Worm (Caenorhabditis elegans) whole organism, L1 larva: ENCODE measurements around the gene Y75B8A.34.

ENCODE experiments used
- C04F5.9 ChIP-seq: sonication (generic microtip); optimal IDR thresholded peaks from 2 replicates; lab custom pipeline; 2016; ENCODE audit warnings: missing genetic modification characterization, missing compliant biosample characterization
- C16A3.4 ChIP-seq: fragments of 150-350 bp; optimal IDR thresholded peaks from 2 replicates; lab custom pipeline; 2014; ENCODE audit warnings: missing biosample characterization, missing genetic modification characterization
- F16B12.6 ChIP-seq: fragments of 150-350 bp; optimal IDR thresholded peaks from 2 replicates; lab custom pipeline; 2014; ENCODE audit warnings: missing biosample characterization, missing genetic modification characterization
- Y116A8C.19 ChIP-seq: sonication (generic microtip); optimal IDR thresholded peaks from 2 replicates; lab custom pipeline; 2016; ENCODE audit warnings: missing compliant biosample characterization, missing genetic modification characterization, borderline replicate concordance
- aha-1 ChIP-seq: fragments of 150-350 bp; optimal IDR thresholded peaks from 2 replicates; lab custom pipeline; 2014; ENCODE audit warnings: missing biosample characterization, missing genetic modification characterization
- ama-1 ChIP-seq: fragments of 150-350 bp; optimal IDR thresholded peaks from 2 replicates; lab custom pipeline; 2014
- blmp-1 ChIP-seq: fragments of 150-350 bp; optimal IDR thresholded peaks from 2 replicates; lab custom pipeline; 2014; ENCODE audit warnings: missing biosample characterization, missing genetic modification characterization
- ceh-63 ChIP-seq: fragments of 200-800 bp; sonication (Bioruptor generic); optimal IDR thresholded peaks from 2 replicates; lab custom pipeline; 2018; ENCODE audit warnings: mild to moderate bottlenecking, missing genetic modification characterization, missing compliant biosample characterization
- ceh-8 ChIP-seq: fragments of 200-800 bp; sonication (Bioruptor generic); optimal IDR thresholded peaks from 2 replicates; lab custom pipeline; 2018; ENCODE audit warnings: mild to moderate bottlenecking, missing genetic modification characterization, moderate library complexity, missing compliant biosample characterization
- efl-1 ChIP-seq, 4 experiments: fragments of 150-350 bp; optimal IDR thresholded peaks in 3 of 4; peaks in 1 of 4; 1 replicate in 1 of 4; 2 replicates in 3 of 4; lab custom pipeline; 2014; ENCODE audit warnings: missing biosample characterization in 2 of 4, missing genetic modification characterization in 2 of 4, missing genetic modification reagents in 2 of 4
- egl-13 ChIP-seq: sonication (generic microtip); optimal IDR thresholded peaks from 2 replicates; lab custom pipeline; 2016; ENCODE audit warnings: missing genotype, missing genetic modification reagents, missing genetic modification characterization, missing compliant biosample characterization
- egl-27 ChIP-seq, 2 experiments: fragments of 150-350 bp in 1 of 2; sonication (generic microtip); optimal IDR thresholded peaks; 3 replicates each; lab custom pipeline; 2017 to 2018; ENCODE audit warnings: missing biosample characterization in 2 of 2, missing genetic modification characterization in 2 of 2, missing genetic modification reagents in 2 of 2
- elt-2 ChIP-seq: sonication (generic microtip); optimal IDR thresholded peaks from 2 replicates; lab custom pipeline; 2016; ENCODE audit warnings: missing genetic modification characterization, mild to moderate bottlenecking, inconsistent platforms, missing compliant biosample characterization, missing genetic modification reagents
- elt-3 ChIP-seq, 6 experiments: fragments of 150-350 bp in 1 of 6; sonication (generic microtip); optimal IDR thresholded peaks; 2 replicates each; lab custom pipeline; 2017 to 2018; ENCODE audit warnings: missing biosample characterization in 6 of 6, missing genetic modification characterization in 6 of 6, inconsistent platforms in 1 of 6
- fkh-10 ChIP-seq: sonication (generic microtip); optimal IDR thresholded peaks from 2 replicates; lab custom pipeline; 2017; ENCODE audit warnings: missing biosample characterization, missing genetic modification reagents, missing genetic modification characterization
- fkh-4 ChIP-seq: sonication (generic microtip); optimal IDR thresholded peaks from 2 replicates; lab custom pipeline; 2016; ENCODE audit warnings: missing compliant biosample characterization, missing genetic modification characterization, borderline replicate concordance
- fkh-8 ChIP-seq: sonication (generic microtip); optimal IDR thresholded peaks from 2 replicates; lab custom pipeline; 2016; ENCODE audit warnings: mild to moderate bottlenecking, missing genetic modification characterization, missing compliant biosample characterization
- fos-1 ChIP-seq: fragments of 150-350 bp; optimal IDR thresholded peaks from 2 replicates; lab custom pipeline; 2014; ENCODE audit warnings: missing biosample characterization, missing genetic modification characterization
- hlh-4 ChIP-seq: sonication (generic microtip); optimal IDR thresholded peaks from 2 replicates; lab custom pipeline; 2016; ENCODE audit warnings: mild to moderate bottlenecking, missing genetic modification characterization, missing compliant biosample characterization
- hpl-2 ChIP-seq: fragments of 150-350 bp; optimal IDR thresholded peaks from 2 replicates; lab custom pipeline; 2014; ENCODE audit warnings: missing biosample characterization, missing genetic modification reagents, missing genetic modification characterization
- irx-1 ChIP-seq: sonication (generic microtip); optimal IDR thresholded peaks from 2 replicates; lab custom pipeline; 2016; ENCODE audit warnings: missing genetic modification characterization, missing compliant biosample characterization
- jun-1 ChIP-seq: fragments of 150-350 bp; optimal IDR thresholded peaks from 2 replicates; lab custom pipeline; 2014; ENCODE audit warnings: missing biosample characterization, missing genetic modification reagents, missing genetic modification characterization
- lin-13 ChIP-seq: fragments of 150-350 bp; optimal IDR thresholded peaks from 2 replicates; lab custom pipeline; 2014; ENCODE audit warnings: missing biosample characterization, missing genetic modification reagents, missing genetic modification characterization
- lin-14 ChIP-seq: fragments of 200-800 bp; sonication (Bioruptor generic); optimal IDR thresholded peaks from 2 replicates; lab custom pipeline; 2018; ENCODE audit warnings: mild to moderate bottlenecking, missing genetic modification characterization, moderate library complexity, missing compliant biosample characterization
- lin-15B ChIP-seq: fragments of 150-350 bp; sonication (generic microtip); optimal IDR thresholded peaks from 3 replicates; lab custom pipeline; 2014; ENCODE audit warnings: missing biosample characterization, missing genetic modification characterization
- lin-35 ChIP-seq, 2 experiments: fragments of 150-350 bp; optimal IDR thresholded peaks; 2 replicates each; lab custom pipeline; 2014; ENCODE audit warnings: missing biosample characterization in 2 of 2, missing genetic modification characterization in 2 of 2, missing genetic modification reagents in 2 of 2
- lin-39 ChIP-seq: fragments of 150-350 bp; optimal IDR thresholded peaks from 2 replicates; lab custom pipeline; 2014; ENCODE audit warnings: missing biosample characterization, missing genetic modification reagents, missing genetic modification characterization
- mab-9 ChIP-seq: fragments of 200-800 bp; sonication (Bioruptor generic); IDR thresholded peaks from 2 replicates; pipeline ENCODE4 v1.3.6; 2022; ENCODE audit warnings: missing genetic modification reagents, missing genetic modification characterization, missing compliant biosample characterization
- nhr-11 ChIP-seq: fragments of 150-350 bp; optimal IDR thresholded peaks from 2 replicates; lab custom pipeline; 2014; ENCODE audit warnings: missing biosample characterization, missing genetic modification characterization
- nhr-12 ChIP-seq: sonication (generic microtip); optimal IDR thresholded peaks from 2 replicates; lab custom pipeline; 2017; ENCODE audit warnings: missing biosample characterization, missing genetic modification characterization
- nhr-19 ChIP-seq: fragments of 200-800 bp; sonication (Bioruptor generic); conservative IDR thresholded peaks from 2 replicates; pipeline ENCODE4 v1.3.6; 2022; ENCODE audit warnings: missing genetic modification characterization, missing compliant biosample characterization
- nhr-47 ChIP-seq: sonication (generic microtip); optimal IDR thresholded peaks from 2 replicates; lab custom pipeline; 2016; ENCODE audit warnings: mild to moderate bottlenecking, missing genetic modification characterization, moderate library complexity, missing compliant biosample characterization
- nhr-77 ChIP-seq: fragments of 150-350 bp; optimal IDR thresholded peaks from 2 replicates; lab custom pipeline; 2014; ENCODE audit warnings: missing biosample characterization, missing genetic modification characterization
- nhr-85 ChIP-seq: sonication (generic microtip); peaks from one replicate; lab custom pipeline; 2016; ENCODE audit warnings: missing genetic modification characterization, inconsistent platforms, missing compliant biosample characterization
- pag-3 ChIP-seq: sonication (generic microtip); optimal IDR thresholded peaks from 2 replicates; lab custom pipeline; 2017; ENCODE audit warnings: missing genetic modification characterization, mild to moderate bottlenecking, missing compliant biosample characterization, antibody characterized with exemption, borderline replicate concordance; ENCODE audit not compliant: insufficient read depth
- pax-3 ChIP-seq: fragments of 200-800 bp; sonication (Bioruptor generic); optimal IDR thresholded peaks from 2 replicates; lab custom pipeline; 2018; ENCODE audit warnings: mild to moderate bottlenecking, missing genetic modification characterization, moderate library complexity, missing compliant biosample characterization
- rnt-1 ChIP-seq: sonication (generic microtip); optimal IDR thresholded peaks from 2 replicates; lab custom pipeline; 2016; ENCODE audit warnings: mild to moderate bottlenecking, missing genetic modification characterization, moderate library complexity, missing compliant biosample characterization
- skn-1 ChIP-seq: fragments of 150-350 bp; optimal IDR thresholded peaks from 2 replicates; lab custom pipeline; 2014; ENCODE audit warnings: missing biosample characterization, missing genetic modification characterization
- snu-23 ChIP-seq: sonication (generic microtip); optimal IDR thresholded peaks from 2 replicates; lab custom pipeline; 2016; ENCODE audit warnings: missing genetic modification characterization, missing compliant biosample characterization
- sox-4 ChIP-seq: sonication (generic microtip); optimal IDR thresholded peaks from 2 replicates; lab custom pipeline; 2016; ENCODE audit warnings: missing genetic modification characterization, missing compliant biosample characterization
- sptf-1 ChIP-seq: fragments of 150-350 bp; optimal IDR thresholded peaks from 2 replicates; lab custom pipeline; 2014; ENCODE audit warnings: missing biosample characterization, missing genetic modification characterization
- swsn-7 ChIP-seq: sonication (generic microtip); optimal IDR thresholded peaks from 2 replicates; lab custom pipeline; 2016; ENCODE audit warnings: missing genetic modification characterization, missing compliant biosample characterization
- unc-130 ChIP-seq: fragments of 150-350 bp; optimal IDR thresholded peaks from 2 replicates; lab custom pipeline; 2017; ENCODE audit warnings: missing biosample characterization, missing genetic modification characterization, inconsistent platforms
- unc-30 ChIP-seq: sonication (generic microtip); optimal IDR thresholded peaks from 2 replicates; lab custom pipeline; 2017; ENCODE audit warnings: missing biosample characterization, missing genetic modification characterization
- unc-62 ChIP-seq: fragments of 150-350 bp; optimal IDR thresholded peaks from 2 replicates; lab custom pipeline; 2014; ENCODE audit warnings: missing biosample characterization, missing genetic modification reagents, missing genetic modification characterization
- unc-98 ChIP-seq: fragments of 200-800 bp; sonication (Bioruptor generic); IDR thresholded peaks from 2 replicates; pipeline ENCODE4 v1.3.6; 2022; ENCODE audit warnings: missing genetic modification characterization, missing compliant biosample characterization
- xbp-1 ChIP-seq: sonication (generic microtip); optimal IDR thresholded peaks from 2 replicates; lab custom pipeline; 2016; ENCODE audit warnings: missing genetic modification characterization, missing compliant biosample characterization
- ztf-11 ChIP-seq, 2 experiments: sonication (generic microtip); optimal IDR thresholded peaks; 2 replicates each; lab custom pipeline; 2016 to 2017; ENCODE audit warnings: missing genetic modification characterization in 2 of 2, missing biosample characterization in 1 of 2, missing compliant biosample characterization in 1 of 2
- ztf-4 ChIP-seq: fragments of 150-350 bp; optimal IDR thresholded peaks from 2 replicates; lab custom pipeline; 2014; ENCODE audit warnings: missing biosample characterization, missing genetic modification characterization

Y75B8A.34 gene

ce11 chrIII:12367891-12368290 lies 8.5 kb downstream of the Y75B8A.34 start:
- no peak for TF ChIP-seq efl-1 (optimal IDR thresholded peaks at IDR 0.05; lab: Kevin White, UChicago)
- peak in 1 of 2 experiments; percentile 91 for TF ChIP-seq efl-1 (GFP tag; optimal IDR thresholded peaks at IDR 0.05 in 1 of 2; lab: Kevin White, UChicago)
- TF ChIP-seq aha-1 (tag; lab: Kevin White, UChicago) = no peak

- TF ChIP-seq aha-1 (tag; lab: Kevin White, UChicago) = no peak
- peak; percentile 67 for TF ChIP-seq ztf-4 (tag; lab: Kevin White, UChicago)
- TF ChIP-seq irx-1 (tag; lab: Kevin White, UChicago) = no peak
- peak; percentile 64 for TF ChIP-seq nhr-19 (GFP tag; lab: Robert Waterston, UW)
- peak; percentile 23 for TF ChIP-seq unc-130 (tag; lab: Kevin White, UChicago)
- peak; percentile 6 for TF ChIP-seq jun-1
- TF ChIP-seq fkh-8 = peak; percentile 68
- peak; percentile 40 for TF ChIP-seq swsn-7 (tag; lab: Kevin White, UChicago)
- TF ChIP-seq F16B12.6 (tag; lab: Kevin White, UChicago) = peak; percentile 17
- peak; percentile 29 for TF ChIP-seq xbp-1 (tag; lab: Kevin White, UChicago)
- TF ChIP-seq ceh-63 = no peak
- TF ChIP-seq elt-3 (tag; optimal IDR thresholded peaks at IDR 0.05; lab: Kevin White, UChicago) = peak in 1 of 6 experiments; percentile 2
- TF ChIP-seq lin-39 (tag; lab: Kevin White, UChicago) = no peak
- TF ChIP-seq rnt-1 (tag; lab: Kevin White, UChicago) = peak; percentile 51
- peak; percentile 85 for TF ChIP-seq lin-14 (GFP tag; lab: Kevin White, UChicago)
- TF ChIP-seq egl-27 (tag; optimal IDR thresholded peaks at IDR 0.05; lab: Kevin White, UChicago) = no peak
- TF ChIP-seq unc-62 = no peak
- peak; percentile 33 for TF ChIP-seq snu-23 (GFP tag; lab: Kevin White, UChicago)
- no peak for TF ChIP-seq blmp-1 (tag; lab: Kevin White, UChicago)
- no peak for TF ChIP-seq fkh-10 (GFP tag; lab: Kevin White, UChicago)
- TF ChIP-seq unc-98 (GFP tag; lab: Robert Waterston, UW) = no peak
- no peak for TF ChIP-seq unc-30 (tag; lab: Kevin White, UChicago)
- no peak for TF ChIP-seq fkh-4 (tag; lab: Kevin White, UChicago)
- peak; percentile 46 for TF ChIP-seq pax-3 (tag; lab: Kevin White, UChicago)
- 0 out of 2 replicates have a peak, but pooled peaks have one; percentile 33 for TF ChIP-seq mab-9 (GFP tag; lab: Robert Waterston, UW)
- TF ChIP-seq ama-1 (lab: Kevin White, UChicago) = no peak
- TF ChIP-seq egl-13 (tag; lab: Kevin White, UChicago) = peak; percentile 25
- no peak for TF ChIP-seq nhr-77 (tag; lab: Kevin White, UChicago)
- no peak for TF ChIP-seq fos-1
- TF ChIP-seq lin-13 (GFP tag; lab: Kevin White, UChicago) = peak; percentile 59
- TF ChIP-seq hpl-2 (GFP tag; lab: Kevin White, UChicago) = no peak
- TF ChIP-seq lin-15B (tag; lab: Kevin White, UChicago) = no peak
- peak; percentile 31 for TF ChIP-seq elt-2 (tag; lab: Kevin White, UChicago)
- TF ChIP-seq pag-3 (tag; lab: Kevin White, UChicago) = no peak
- TF ChIP-seq hlh-4 (tag; lab: Kevin White, UChicago) = no peak
- TF ChIP-seq nhr-11 = no peak
- TF ChIP-seq sox-4 (tag; lab: Kevin White, UChicago) = no peak
- TF ChIP-seq nhr-12 = no peak
- no peak for TF ChIP-seq ceh-8 (GFP tag; lab: Kevin White, UChicago)
- TF ChIP-seq nhr-47 (tag; lab: Kevin White, UChicago) = peak; percentile 66
- TF ChIP-seq ztf-11 (tag; optimal IDR thresholded peaks at IDR 0.05; lab: Kevin White, UChicago) = peak in 1 of 2 experiments; percentile 60
- TF ChIP-seq sptf-1 (tag; lab: Kevin White, UChicago) = no peak
- TF ChIP-seq lin-35 (GFP tag; optimal IDR thresholded peaks at IDR 0.05; lab: Kevin White, UChicago) = peak; percentile 46 to 63
- TF ChIP-seq C04F5.9 (tag; lab: Kevin White, UChicago) = no peak
- TF ChIP-seq skn-1 (tag; lab: Kevin White, UChicago) = no peak
- TF ChIP-seq C16A3.4 (tag; lab: Kevin White, UChicago) = no peak
- TF ChIP-seq Y116A8C.19 = no peak
- TF ChIP-seq nhr-85 (tag; lab: Kevin White, UChicago) = peak; percentile 80
These were observed 9.3 kb downstream of the Y75B8A.34 start, which contains the start of gene his-72 for ce11 chrIII:12368462-12369306. his-72 (minus strand) TSS chrIII:12369050.
